Worm (Caenorhabditis elegans): ENCODE measurements around the gene fut-5.

- TF ChIP-seq elt-2 (tag; optimal IDR thresholded peaks at IDR 0.05) (no peak), ztf-4 (tag; optimal IDR thresholded peaks at IDR 0.05) (no peak)
Measured at ce11 chrII:4619700-4620099, 47.8 kb downstream of the fut-5 start, which contains the start of gene clec-138.
